Fruit fly (Drosophila melanogaster) whole organism, embryonic: ENCODE data around the gene CG32847.

Experiments
- CG12104 ChIP-seq: fragments of 200-800 bp; sonication (Bioruptor generic); optimal IDR thresholded peaks from 3 replicates; lab custom pipeline; 2016; ENCODE audit warnings: missing biosample characterization, missing genetic modification characterization
- CG12155 ChIP-seq: fragments of 200-800 bp; sonication (Bioruptor generic); optimal IDR thresholded peaks from 3 replicates; lab custom pipeline; 2016; ENCODE audit warnings: missing biosample characterization, missing genetic modification characterization
- CG12219 ChIP-seq: fragments of 200-800 bp; sonication (Bioruptor generic); optimal IDR thresholded peaks from 3 replicates; lab custom pipeline; 2018; ENCODE audit warnings: missing biosample characterization, mild to moderate bottlenecking, missing genetic modification characterization
- CG12299 ChIP-seq: fragments of 200-800 bp; sonication (Bioruptor generic); optimal IDR thresholded peaks from 2 replicates; lab custom pipeline; 2018; ENCODE audit warnings: missing biosample characterization, mild to moderate bottlenecking, missing genetic modification characterization
- CG13424 ChIP-seq: fragments of 200-800 bp; sonication (Bioruptor generic); optimal IDR thresholded peaks from 2 replicates; lab custom pipeline; 2019; ENCODE audit warnings: missing biosample characterization, mild to moderate bottlenecking, missing genetic modification characterization, moderate library complexity
- CG13624 ChIP-seq: fragments of 200-800 bp; sonication (Bioruptor generic); optimal IDR thresholded peaks from 2 replicates; lab custom pipeline; 2016; ENCODE audit warnings: missing biosample characterization, missing genetic modification characterization
- CG14050 ChIP-seq: fragments of 200-800 bp; sonication (Bioruptor generic); IDR thresholded peaks from 3 replicates; pipeline ENCODE4 v1.3.6; 2022; ENCODE audit warnings: missing biosample characterization, missing genetic modification characterization
- CG16779 ChIP-seq: fragments of 200-800 bp; sonication (Bioruptor generic); IDR thresholded peaks from 2 replicates; pipeline ENCODE4 v1.3.6; 2022; ENCODE audit warnings: missing biosample characterization, missing genetic modification characterization
- CG17912 ChIP-seq: fragments of 200-800 bp; sonication (Bioruptor generic); optimal IDR thresholded peaks from 2 replicates; lab custom pipeline; 2018; ENCODE audit warnings: missing biosample characterization, mild to moderate bottlenecking, missing genetic modification characterization
- CG2120 ChIP-seq: fragments of 200-800 bp; sonication (Bioruptor generic); optimal IDR thresholded peaks from 3 replicates; lab custom pipeline; 2016; ENCODE audit warnings: missing biosample characterization, missing genetic modification characterization
- CG2202 ChIP-seq: fragments of 200-800 bp; sonication (Bioruptor generic); optimal IDR thresholded peaks from 2 replicates; lab custom pipeline; 2018; ENCODE audit warnings: missing biosample characterization, mild to moderate bottlenecking, missing genetic modification characterization
- CG3281 ChIP-seq: fragments of 200-800 bp; sonication (Bioruptor generic); optimal IDR thresholded peaks from 3 replicates; lab custom pipeline; 2017; ENCODE audit warnings: missing biosample characterization, mild to moderate bottlenecking, missing genetic modification characterization
- CG3838 ChIP-seq: fragments of 200-800 bp; sonication (Bioruptor generic); optimal IDR thresholded peaks from 3 replicates; lab custom pipeline; 2016; ENCODE audit warnings: missing biosample characterization, missing genetic modification characterization
- CG43689 ChIP-seq: fragments of 200-800 bp; sonication (Bioruptor generic); IDR thresholded peaks from 2 replicates; pipeline ENCODE4 v1.3.6; 2022; ENCODE audit warnings: missing biosample characterization, missing genetic modification characterization
- CG4707 ChIP-seq: fragments of 200-800 bp; sonication (Bioruptor generic); optimal IDR thresholded peaks from 2 replicates; lab custom pipeline; 2018; ENCODE audit warnings: missing biosample characterization, mild to moderate bottlenecking, missing genetic modification characterization, moderate library complexity
- CG4820 ChIP-seq: fragments of 200-800 bp; sonication (Bioruptor generic); optimal IDR thresholded peaks from 3 replicates; lab custom pipeline; 2016; ENCODE audit warnings: missing biosample characterization, missing genetic modification characterization
- CG5180 ChIP-seq: fragments of 200-800 bp; sonication (Bioruptor generic); optimal IDR thresholded peaks from 3 replicates; lab custom pipeline; 2017; ENCODE audit warnings: missing biosample characterization, missing genetic modification characterization, mild to moderate bottlenecking, moderate library complexity, missing genetic modification reagents
- CG5953 ChIP-seq: fragments of 200-800 bp; sonication (Bioruptor generic); IDR thresholded peaks from 2 replicates; pipeline ENCODE4 v1.3.6; 2022; ENCODE audit warnings: missing biosample characterization, missing genetic modification characterization
- CG6175 ChIP-seq: fragments of 200-800 bp; sonication (Bioruptor generic); IDR thresholded peaks from 3 replicates; pipeline ENCODE4 v1.3.6; 2022; ENCODE audit warnings: missing biosample characterization, missing genetic modification characterization
- CG7357 ChIP-seq: fragments of 200-800 bp; sonication (Bioruptor generic); IDR thresholded peaks from 3 replicates; pipeline ENCODE4 v1.3.6; 2022; ENCODE audit warnings: missing biosample characterization, missing genetic modification characterization
- CG7556 ChIP-seq: fragments of 200-800 bp; sonication (Bioruptor generic); optimal IDR thresholded peaks from 2 replicates; lab custom pipeline; 2017; ENCODE audit warnings: missing biosample characterization, mild to moderate bottlenecking, missing genetic modification characterization
- CG7745 ChIP-seq: fragments of 200-800 bp; sonication (Bioruptor generic); optimal IDR thresholded peaks from 2 replicates; lab custom pipeline; 2018; ENCODE audit warnings: missing biosample characterization, mild to moderate bottlenecking, missing genetic modification characterization, moderate library complexity
- CG8388 ChIP-seq: fragments of 200-800 bp; sonication (Bioruptor generic); optimal IDR thresholded peaks from 2 replicates; lab custom pipeline; 2019; ENCODE audit warnings: missing biosample characterization, mild to moderate bottlenecking, missing genetic modification characterization, moderate library complexity
- CG9932 ChIP-seq: fragments of 200-800 bp; sonication (Bioruptor generic); IDR thresholded peaks from 2 replicates; pipeline ENCODE4 v1.3.6; 2022; ENCODE audit warnings: missing biosample characterization, missing genetic modification characterization
- CkIIα-i1 ChIP-seq: fragments of 200-800 bp; sonication (Bioruptor generic); IDR thresholded peaks from 2 replicates; pipeline ENCODE4 v1.3.6; 2022; ENCODE audit warnings: missing biosample characterization, missing genetic modification characterization
- D ChIP-seq, 2 experiments: fragments of 200-800 bp in 1 of 2; fragments of >200 bp in 1 of 2; sonication (Bioruptor generic) in 1 of 2; optimal IDR thresholded peaks; 2 replicates in 1 of 2; 3 replicates in 1 of 2; lab custom pipeline; 2017; ENCODE audit warnings: mild to moderate bottlenecking in 1 of 2, missing biosample characterization in 1 of 2, missing genetic modification characterization in 1 of 2, missing genetic modification reagents in 1 of 2
- Doc3 ChIP-seq: fragments of 200-800 bp; sonication (Bioruptor generic); IDR thresholded peaks from 3 replicates; pipeline ENCODE4 v1.3.6; 2022; ENCODE audit warnings: missing biosample characterization, missing genetic modification characterization; ENCODE audit not compliant: partially characterized antibody
- Ets65A ChIP-seq: fragments of 200-800 bp; sonication (Bioruptor generic); peaks from one replicate; lab custom pipeline; 2016; ENCODE audit warnings: missing biosample characterization, missing genetic modification characterization
- HLHmδ ChIP-seq: fragments of 200-800 bp; sonication (Bioruptor generic); optimal IDR thresholded peaks from 2 replicates; lab custom pipeline; 2018; ENCODE audit warnings: missing biosample characterization, mild to moderate bottlenecking, missing genetic modification characterization, moderate library complexity
- Hmx ChIP-seq: fragments of 200-800 bp; sonication (Bioruptor generic); optimal IDR thresholded peaks from 2 replicates; lab custom pipeline; 2016; ENCODE audit warnings: missing biosample characterization, missing genetic modification characterization
- Nf-YA ChIP-seq: fragments of 200-800 bp; sonication (Bioruptor generic); IDR thresholded peaks from 2 replicates; pipeline ENCODE4 v1.3.6; 2022; ENCODE audit warnings: missing biosample characterization, missing genetic modification characterization
- Six4 ChIP-seq: fragments of 200-800 bp; sonication (Bioruptor generic); optimal IDR thresholded peaks from 2 replicates; lab custom pipeline; 2016; ENCODE audit warnings: missing biosample characterization, missing genetic modification characterization
- Vsx1 ChIP-seq: fragments of 200-800 bp; sonication (Bioruptor generic); optimal IDR thresholded peaks from 2 replicates; lab custom pipeline; 2017; ENCODE audit warnings: missing biosample characterization, mild to moderate bottlenecking, missing genetic modification characterization, missing genetic modification reagents
- ase ChIP-seq: fragments of 200-800 bp; sonication (Bioruptor generic); IDR thresholded peaks from 3 replicates; pipeline ENCODE4 v1.3.6; 2022; ENCODE audit warnings: missing biosample characterization, missing genetic modification characterization
- bowl ChIP-seq: fragments of 200-800 bp; sonication (Bioruptor generic); IDR thresholded peaks from 2 replicates; pipeline ENCODE4 v1.3.6; 2022; ENCODE audit warnings: missing biosample characterization, missing genetic modification characterization
- chm ChIP-seq: fragments of 200-800 bp; sonication (Bioruptor generic); IDR thresholded peaks from 2 replicates; pipeline ENCODE4 v1.3.6; 2022; ENCODE audit warnings: missing biosample characterization, missing genetic modification characterization
- danr ChIP-seq: fragments of 200-800 bp; sonication (Bioruptor generic); IDR thresholded peaks from 2 replicates; pipeline ENCODE4 v1.3.6; 2022; ENCODE audit warnings: missing biosample characterization, missing genetic modification characterization
- dati ChIP-seq: fragments of 200-800 bp; sonication (Bioruptor generic); IDR thresholded peaks from 2 replicates; pipeline ENCODE4 v1.3.6; 2022; ENCODE audit warnings: missing biosample characterization, missing genetic modification characterization
- dmrt99B ChIP-seq: fragments of 200-800 bp; sonication (Bioruptor generic); optimal IDR thresholded peaks from 2 replicates; lab custom pipeline; 2018; ENCODE audit warnings: missing biosample characterization, mild to moderate bottlenecking, missing genetic modification characterization, moderate library complexity
- ftz-f1 ChIP-seq: fragments of 200-800 bp; sonication (Bioruptor generic); optimal IDR thresholded peaks from 2 replicates; lab custom pipeline; 2016; ENCODE audit warnings: missing biosample characterization, missing genetic modification characterization
- gfzf ChIP-seq: fragments of 200-800 bp; sonication (Bioruptor generic); optimal IDR thresholded peaks from 2 replicates; lab custom pipeline; 2016; ENCODE audit warnings: missing biosample characterization, mild to moderate bottlenecking, missing genetic modification characterization, moderate library complexity
- lov ChIP-seq, 2 experiments: fragments of 200-800 bp in 1 of 2; fragments of >200 bp in 1 of 2; sonication (Bioruptor generic) in 1 of 2; IDR thresholded peaks in 1 of 2; optimal IDR thresholded peaks in 1 of 2; 2 replicates in 1 of 2; 3 replicates in 1 of 2; pipeline versions ENCODE4 v1.3.6 to Lab custom; 2017 to 2022; ENCODE audit warnings: missing biosample characterization in 1 of 2, missing genetic modification characterization in 1 of 2
- phol ChIP-seq: fragments of 200-800 bp; sonication (Bioruptor generic); optimal IDR thresholded peaks from 3 replicates; lab custom pipeline; 2018; ENCODE audit warnings: missing biosample characterization, mild to moderate bottlenecking, missing genetic modification characterization, moderate library complexity
- pnt ChIP-seq: fragments of 200-800 bp; sonication (Bioruptor generic); optimal IDR thresholded peaks from 3 replicates; lab custom pipeline; 2016; ENCODE audit warnings: missing biosample characterization, missing genetic modification characterization
- rib ChIP-seq: fragments of 200-800 bp; sonication (Bioruptor generic); IDR thresholded peaks from 2 replicates; pipeline ENCODE4 v1.3.6; 2022; ENCODE audit warnings: missing biosample characterization, missing genetic modification characterization
- scrt ChIP-seq: fragments of 200-800 bp; sonication (Bioruptor generic); optimal IDR thresholded peaks from 2 replicates; lab custom pipeline; 2018; ENCODE audit warnings: missing biosample characterization, mild to moderate bottlenecking, missing genetic modification characterization, moderate library complexity
- sim ChIP-seq: fragments of 200-800 bp; sonication (Bioruptor generic); IDR thresholded peaks from 2 replicates; pipeline ENCODE4 v1.3.6; 2022; ENCODE audit warnings: missing biosample characterization, missing genetic modification characterization
- tgo ChIP-seq: fragments of 200-800 bp; sonication (Bioruptor generic); IDR thresholded peaks from 3 replicates; pipeline ENCODE4 v1.3.6; 2022; ENCODE audit warnings: missing biosample characterization, missing genetic modification characterization
- tio ChIP-seq: fragments of 200-800 bp; sonication (Bioruptor generic); optimal IDR thresholded peaks from 2 replicates; lab custom pipeline; 2017; ENCODE audit warnings: missing biosample characterization, missing genetic modification characterization, inconsistent platforms
- unc-4 ChIP-seq: fragments of 200-800 bp; sonication (Bioruptor generic); IDR thresholded peaks from 2 replicates; pipeline ENCODE4 v1.3.6; 2022; ENCODE audit warnings: missing biosample characterization, missing genetic modification characterization; ENCODE audit not compliant: partially characterized antibody

The CG32847 gene

DNA sequence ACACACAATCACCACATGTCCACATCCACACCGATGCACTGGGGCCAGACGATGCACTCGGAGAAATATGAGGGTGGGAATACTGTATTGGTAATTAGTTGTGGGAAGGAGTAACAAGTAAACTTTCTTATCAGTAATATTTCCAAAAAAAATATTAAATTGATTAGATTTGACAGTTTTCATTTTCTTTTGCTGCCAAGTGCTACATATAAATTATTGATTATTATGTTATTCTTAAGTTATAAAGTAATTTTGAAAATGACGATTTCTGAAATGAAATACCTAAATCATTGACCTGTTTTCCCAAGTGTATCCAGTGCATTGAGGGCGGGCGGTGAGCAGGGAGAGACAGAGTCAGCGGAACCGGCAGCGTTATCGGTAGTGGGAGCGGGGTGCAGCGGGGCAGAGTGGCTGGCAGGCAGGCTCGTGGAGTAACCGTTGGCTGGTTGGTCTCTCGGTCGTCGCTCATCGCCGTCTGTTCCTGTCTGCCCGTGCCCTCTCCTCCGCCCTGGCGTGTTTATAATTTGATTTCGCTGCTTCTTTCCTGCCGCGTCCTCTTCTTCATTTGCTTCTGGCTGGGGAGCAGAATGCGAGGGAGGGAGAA, 13.5 kb upstream of the CG32847 start (continued):
- TF ChIP-seq Vsx1 (GFP tag; lab: Kevin White, UChicago) (no peak), HLHmδ (GFP tag; lab: Kevin White, UChicago) (no peak), CG9932 (no peak), tio (GFP tag; lab: Kevin White, UChicago) (peak; percentile 56), CG7556 (GFP tag; lab: Kevin White, UChicago) (peak; percentile 83), CG2120 (no peak), ase (GFP tag; lab: Robert Waterston, UW) (no peak), CG13624 (no peak), sim (GFP tag; lab: Robert Waterston, UW) (no peak), CG7357 (GFP tag; lab: Robert Waterston, UW) (no peak; the same call in 2 of the 3 replicates), CG12155 (GFP tag; lab: Kevin White, UChicago) (peak; percentile 25), CG12104 (GFP tag; lab: Kevin White, UChicago) (no peak), gfzf (GFP tag; lab: Kevin White, UChicago) (no peak), CG7745 (tag; lab: Kevin White, UChicago) (no peak), CG3838 (GFP tag; lab: Kevin White, UChicago) (no peak), dati (GFP tag; lab: Robert Waterston, UW) (no peak), CG12299 (tag; lab: Kevin White, UChicago) (no peak), CG6175 (GFP tag; lab: Robert Waterston, UW) (no peak), CG4820 (GFP tag; lab: Kevin White, UChicago) (peak; percentile 18), unc-4 (GFP tag; lab: Robert Waterston, UW) (no peak), tgo (GFP tag; lab: Robert Waterston, UW) (peak; percentile 33; the same call in 1 of the 3 replicates), CG8388 (GFP tag; lab: Kevin White, UChicago) (peak; percentile 69), CG5180 (GFP tag; lab: Kevin White, UChicago) (no peak), CG4707 (GFP tag; lab: Kevin White, UChicago) (no peak), CkIIα-i1 (GFP tag; lab: Robert Waterston, UW) (no peak), Ets65A (GFP tag; lab: Kevin White, UChicago) (peak; percentile 75), CG3281 (GFP tag; lab: Kevin White, UChicago) (peak; percentile 44), bowl (GFP tag; lab: Robert Waterston, UW) (no peak), rib (GFP tag; lab: Robert Waterston, UW) (no peak), CG16779 (GFP tag; lab: Robert Waterston, UW) (no peak), danr (GFP tag; lab: Robert Waterston, UW) (no peak), CG13424 (tag; lab: Kevin White, UChicago) (peak; percentile 58), CG43689 (GFP tag; lab: Robert Waterston, UW) (no peak), phol (tag; lab: Kevin White, UChicago) (peak; percentile 65), CG12219 (GFP tag; lab: Kevin White, UChicago) (no peak), lov (optimal IDR thresholded peaks at IDR 0.05; lab: Kevin White, UChicago) (no peak), lov (GFP tag; IDR thresholded peaks at IDR 0.05; lab: Robert Waterston, UW) (no peak), CG2202 (tag; lab: Kevin White, UChicago) (peak; percentile 30), chm (GFP tag; lab: Robert Waterston, UW) (no peak), CG17912 (GFP tag; lab: Kevin White, UChicago) (no peak), Nf-YA (GFP tag; lab: Robert Waterston, UW) (no peak), ftz-f1 (GFP tag; lab: Kevin White, UChicago) (no peak), Hmx (no peak), pnt (GFP tag; lab: Kevin White, UChicago) (peak; percentile 8), CG5953 (no peak), dmrt99B (tag; lab: Kevin White, UChicago) (no peak), CG14050 (GFP tag; lab: Robert Waterston, UW) (no peak), scrt (no peak), Doc3 (GFP tag; lab: Robert Waterston, UW) (no peak), Six4 (GFP tag; lab: Kevin White, UChicago) (peak; percentile 47), D (optimal IDR thresholded peaks at IDR 0.05; lab: Kevin White, UChicago) (no peak), D (GFP tag; optimal IDR thresholded peaks at IDR 0.05; lab: Kevin White, UChicago) (peak; percentile 72)
